Worm (Caenorhabditis elegans) whole organism, L1 larva: ENCODE data around the gene moc-5.

ENCODE experiments used
- C04F5.9 ChIP-seq: sonication (generic microtip); optimal IDR thresholded peaks from 2 replicates; lab custom pipeline; 2016; ENCODE audit warnings: missing genetic modification characterization, missing compliant biosample characterization
- C16A3.4 ChIP-seq: fragments of 150-350 bp; optimal IDR thresholded peaks from 2 replicates; lab custom pipeline; 2014; ENCODE audit warnings: missing biosample characterization, missing genetic modification characterization
- C34B4.2 ChIP-seq: sonication (generic microtip); optimal IDR thresholded peaks from 2 replicates; lab custom pipeline; 2017; ENCODE audit warnings: mild to moderate bottlenecking, missing genetic modification characterization, missing compliant biosample characterization
- F16B12.6 ChIP-seq: fragments of 150-350 bp; optimal IDR thresholded peaks from 2 replicates; lab custom pipeline; 2014; ENCODE audit warnings: missing biosample characterization, missing genetic modification characterization
- Y116A8C.19 ChIP-seq: sonication (generic microtip); optimal IDR thresholded peaks from 2 replicates; lab custom pipeline; 2016; ENCODE audit warnings: missing compliant biosample characterization, missing genetic modification characterization, borderline replicate concordance
- aha-1 ChIP-seq: fragments of 150-350 bp; optimal IDR thresholded peaks from 2 replicates; lab custom pipeline; 2014; ENCODE audit warnings: missing biosample characterization, missing genetic modification characterization
- blmp-1 ChIP-seq: fragments of 150-350 bp; optimal IDR thresholded peaks from 2 replicates; lab custom pipeline; 2014; ENCODE audit warnings: missing biosample characterization, missing genetic modification characterization
- ceh-8 ChIP-seq: fragments of 200-800 bp; sonication (Bioruptor generic); optimal IDR thresholded peaks from 2 replicates; lab custom pipeline; 2018; ENCODE audit warnings: mild to moderate bottlenecking, missing genetic modification characterization, moderate library complexity, missing compliant biosample characterization
- ceh-82 ChIP-seq, 3 experiments: fragments of 150-350 bp in 1 of 3; sonication (generic microtip) in 2 of 3; optimal IDR thresholded peaks; 2 replicates each; lab custom pipeline; 2014 to 2017; ENCODE audit warnings: missing biosample characterization in 3 of 3, missing genetic modification characterization in 3 of 3
- ceh-90 ChIP-seq: sonication (generic microtip); optimal IDR thresholded peaks from 2 replicates; lab custom pipeline; 2016; ENCODE audit warnings: missing genetic modification characterization, missing compliant biosample characterization
- ces-1 ChIP-seq: fragments of 150-350 bp; optimal IDR thresholded peaks from 2 replicates; lab custom pipeline; 2014; ENCODE audit warnings: missing biosample characterization, missing genetic modification reagents, missing genetic modification characterization
- dpl-1 ChIP-seq, 3 experiments: fragments of 150-350 bp in 2 of 3; sonication (generic microtip) in 1 of 3; optimal IDR thresholded peaks; 2 replicates each; lab custom pipeline; 2014 to 2017; ENCODE audit warnings: missing biosample characterization in 3 of 3, missing genetic modification characterization in 3 of 3, missing genetic modification reagents in 3 of 3
- dsc-1 ChIP-seq: sonication (generic microtip); optimal IDR thresholded peaks from 2 replicates; lab custom pipeline; 2016; ENCODE audit warnings: mild to moderate bottlenecking, missing genetic modification characterization, missing compliant biosample characterization
- efl-1 ChIP-seq, 4 experiments: fragments of 150-350 bp; optimal IDR thresholded peaks in 3 of 4; peaks in 1 of 4; 1 replicate in 1 of 4; 2 replicates in 3 of 4; lab custom pipeline; 2014; ENCODE audit warnings: missing biosample characterization in 2 of 4, missing genetic modification characterization in 2 of 4, missing genetic modification reagents in 2 of 4
- egl-13 ChIP-seq: sonication (generic microtip); optimal IDR thresholded peaks from 2 replicates; lab custom pipeline; 2016; ENCODE audit warnings: missing genotype, missing genetic modification reagents, missing genetic modification characterization, missing compliant biosample characterization
- egl-27 ChIP-seq, 2 experiments: fragments of 150-350 bp in 1 of 2; sonication (generic microtip); optimal IDR thresholded peaks; 3 replicates each; lab custom pipeline; 2017 to 2018; ENCODE audit warnings: missing biosample characterization in 2 of 2, missing genetic modification characterization in 2 of 2, missing genetic modification reagents in 2 of 2
- elt-2 ChIP-seq: sonication (generic microtip); optimal IDR thresholded peaks from 2 replicates; lab custom pipeline; 2016; ENCODE audit warnings: missing genetic modification characterization, mild to moderate bottlenecking, inconsistent platforms, missing compliant biosample characterization, missing genetic modification reagents
- elt-3 ChIP-seq, 6 experiments: fragments of 150-350 bp in 1 of 6; sonication (generic microtip); optimal IDR thresholded peaks; 2 replicates each; lab custom pipeline; 2017 to 2018; ENCODE audit warnings: missing biosample characterization in 6 of 6, missing genetic modification characterization in 6 of 6, inconsistent platforms in 1 of 6
- fkh-10 ChIP-seq: sonication (generic microtip); optimal IDR thresholded peaks from 2 replicates; lab custom pipeline; 2017; ENCODE audit warnings: missing biosample characterization, missing genetic modification reagents, missing genetic modification characterization
- fkh-4 ChIP-seq: sonication (generic microtip); optimal IDR thresholded peaks from 2 replicates; lab custom pipeline; 2016; ENCODE audit warnings: missing compliant biosample characterization, missing genetic modification characterization, borderline replicate concordance
- fkh-8 ChIP-seq: sonication (generic microtip); optimal IDR thresholded peaks from 2 replicates; lab custom pipeline; 2016; ENCODE audit warnings: mild to moderate bottlenecking, missing genetic modification characterization, missing compliant biosample characterization
- fos-1 ChIP-seq: fragments of 150-350 bp; optimal IDR thresholded peaks from 2 replicates; lab custom pipeline; 2014; ENCODE audit warnings: missing biosample characterization, missing genetic modification characterization
- hpl-2 ChIP-seq: fragments of 150-350 bp; optimal IDR thresholded peaks from 2 replicates; lab custom pipeline; 2014; ENCODE audit warnings: missing biosample characterization, missing genetic modification reagents, missing genetic modification characterization
- irx-1 ChIP-seq: sonication (generic microtip); optimal IDR thresholded peaks from 2 replicates; lab custom pipeline; 2016; ENCODE audit warnings: missing genetic modification characterization, missing compliant biosample characterization
- isw-1 ChIP-seq: fragments of 200-800 bp; sonication (Bioruptor generic); IDR thresholded peaks from 2 replicates; pipeline ENCODE4 v1.3.6; 2022; ENCODE audit warnings: missing genetic modification characterization, missing compliant biosample characterization
- lin-14 ChIP-seq: fragments of 200-800 bp; sonication (Bioruptor generic); optimal IDR thresholded peaks from 2 replicates; lab custom pipeline; 2018; ENCODE audit warnings: mild to moderate bottlenecking, missing genetic modification characterization, moderate library complexity, missing compliant biosample characterization
- lin-39 ChIP-seq: fragments of 150-350 bp; optimal IDR thresholded peaks from 2 replicates; lab custom pipeline; 2014; ENCODE audit warnings: missing biosample characterization, missing genetic modification reagents, missing genetic modification characterization
- lsy-2 ChIP-seq, 2 experiments: fragments of 150-350 bp; optimal IDR thresholded peaks; 2 replicates each; lab custom pipeline; 2014; ENCODE audit warnings: missing biosample characterization in 2 of 2, missing genetic modification characterization in 2 of 2
- mdl-1 ChIP-seq, 2 experiments: fragments of 150-350 bp; optimal IDR thresholded peaks; 2 replicates each; lab custom pipeline; 2014 to 2017; ENCODE audit warnings: missing biosample characterization in 2 of 2, missing genetic modification characterization in 2 of 2, inconsistent platforms in 1 of 2
- mep-1 ChIP-seq: fragments of 150-350 bp; optimal IDR thresholded peaks from 2 replicates; lab custom pipeline; 2014; ENCODE audit warnings: missing biosample characterization, missing genetic modification characterization
- nhr-11 ChIP-seq: fragments of 150-350 bp; optimal IDR thresholded peaks from 2 replicates; lab custom pipeline; 2014; ENCODE audit warnings: missing biosample characterization, missing genetic modification characterization
- nhr-20 ChIP-seq: sonication (generic microtip); optimal IDR thresholded peaks from 2 replicates; lab custom pipeline; 2016; ENCODE audit warnings: mild to moderate bottlenecking, missing genetic modification characterization, missing compliant biosample characterization
- nhr-28 ChIP-seq: fragments of 150-350 bp; optimal IDR thresholded peaks from 2 replicates; lab custom pipeline; 2014; ENCODE audit warnings: missing biosample characterization, missing genetic modification characterization
- nhr-47 ChIP-seq: sonication (generic microtip); optimal IDR thresholded peaks from 2 replicates; lab custom pipeline; 2016; ENCODE audit warnings: mild to moderate bottlenecking, missing genetic modification characterization, moderate library complexity, missing compliant biosample characterization
- nhr-71 ChIP-seq: sonication (generic microtip); optimal IDR thresholded peaks from 2 replicates; lab custom pipeline; 2016; ENCODE audit warnings: mild to moderate bottlenecking, missing genetic modification characterization, moderate library complexity, missing compliant biosample characterization
- nhr-85 ChIP-seq: sonication (generic microtip); peaks from one replicate; lab custom pipeline; 2016; ENCODE audit warnings: missing genetic modification characterization, inconsistent platforms, missing compliant biosample characterization
- pax-3 ChIP-seq: fragments of 200-800 bp; sonication (Bioruptor generic); optimal IDR thresholded peaks from 2 replicates; lab custom pipeline; 2018; ENCODE audit warnings: mild to moderate bottlenecking, missing genetic modification characterization, moderate library complexity, missing compliant biosample characterization
- pqm-1 ChIP-seq: sonication (generic microtip); optimal IDR thresholded peaks from 3 replicates; lab custom pipeline; 2017; ENCODE audit warnings: missing biosample characterization, missing genetic modification characterization
- rnt-1 ChIP-seq: sonication (generic microtip); optimal IDR thresholded peaks from 2 replicates; lab custom pipeline; 2016; ENCODE audit warnings: mild to moderate bottlenecking, missing genetic modification characterization, moderate library complexity, missing compliant biosample characterization
- skn-1 ChIP-seq: fragments of 150-350 bp; optimal IDR thresholded peaks from 2 replicates; lab custom pipeline; 2014; ENCODE audit warnings: missing biosample characterization, missing genetic modification characterization
- snu-23 ChIP-seq: sonication (generic microtip); optimal IDR thresholded peaks from 2 replicates; lab custom pipeline; 2016; ENCODE audit warnings: missing genetic modification characterization, missing compliant biosample characterization
- swsn-7 ChIP-seq: sonication (generic microtip); optimal IDR thresholded peaks from 2 replicates; lab custom pipeline; 2016; ENCODE audit warnings: missing genetic modification characterization, missing compliant biosample characterization
- tbx-2 ChIP-seq: sonication (generic microtip); optimal IDR thresholded peaks from 2 replicates; lab custom pipeline; 2016; ENCODE audit warnings: missing genetic modification characterization, missing compliant biosample characterization
- unc-130 ChIP-seq: fragments of 150-350 bp; optimal IDR thresholded peaks from 2 replicates; lab custom pipeline; 2017; ENCODE audit warnings: missing biosample characterization, missing genetic modification characterization, inconsistent platforms
- unc-30 ChIP-seq: sonication (generic microtip); optimal IDR thresholded peaks from 2 replicates; lab custom pipeline; 2017; ENCODE audit warnings: missing biosample characterization, missing genetic modification characterization
- unc-86 ChIP-seq: sonication (generic microtip); optimal IDR thresholded peaks from 2 replicates; lab custom pipeline; 2016; ENCODE audit warnings: missing genetic modification characterization, missing compliant biosample characterization
- unc-98 ChIP-seq: fragments of 200-800 bp; sonication (Bioruptor generic); IDR thresholded peaks from 2 replicates; pipeline ENCODE4 v1.3.6; 2022; ENCODE audit warnings: missing genetic modification characterization, missing compliant biosample characterization
- vab-15 ChIP-seq: sonication (generic microtip); optimal IDR thresholded peaks from 2 replicates; lab custom pipeline; 2017; ENCODE audit warnings: missing genotype, mild to moderate bottlenecking, missing genetic modification characterization, missing compliant biosample characterization
- xbp-1 ChIP-seq: sonication (generic microtip); optimal IDR thresholded peaks from 2 replicates; lab custom pipeline; 2016; ENCODE audit warnings: missing genetic modification characterization, missing compliant biosample characterization
- ztf-4 ChIP-seq: fragments of 150-350 bp; optimal IDR thresholded peaks from 2 replicates; lab custom pipeline; 2014; ENCODE audit warnings: missing biosample characterization, missing genetic modification characterization

The moc-5 gene

ce11 chrX:9550519-9550918 is 15.3 kb downstream of the moc-5 start:
- TF ChIP-seq lsy-2 (tag; optimal IDR thresholded peaks at IDR 0.05; lab: Kevin White, UChicago), result no peak
- peak; percentile 6 for TF ChIP-seq mep-1 (tag; lab: Kevin White, UChicago)

ce11 chrX:9549657-9550369 is 16.0 kb downstream of the moc-5 start:
- TF ChIP-seq blmp-1 (peak; percentile 90), aha-1 (tag; lab: Kevin White, UChicago) (no peak), dsc-1 (tag; lab: Kevin White, UChicago) (no peak), ceh-8 (GFP tag; lab: Kevin White, UChicago) (no peak), hpl-2 (GFP tag; lab: Kevin White, UChicago) (no peak), fos-1 (tag; lab: Kevin White, UChicago) (no peak), nhr-28 (tag; lab: Kevin White, UChicago) (no peak), unc-130 (tag; lab: Kevin White, UChicago) (no peak), fkh-8 (tag; lab: Kevin White, UChicago) (peak; percentile 21), ceh-82 (tag; optimal IDR thresholded peaks at IDR 0.05; lab: Kevin White, UChicago) (peak in 2 of 3 experiments; percentile 17 to 33), egl-27 (tag; optimal IDR thresholded peaks at IDR 0.05; lab: Kevin White, UChicago) (no peak), dpl-1 (GFP tag; optimal IDR thresholded peaks at IDR 0.05; lab: Kevin White, UChicago) (no peak), lin-14 (GFP tag; lab: Kevin White, UChicago) (peak; percentile 20), ztf-4 (tag; lab: Kevin White, UChicago) (no peak), nhr-71 (tag; lab: Kevin White, UChicago) (no peak), pqm-1 (no peak), efl-1 (optimal IDR thresholded peaks at IDR 0.05; lab: Kevin White, UChicago) (no peak), efl-1 (GFP tag; optimal IDR thresholded peaks at IDR 0.05 in 1 of 2; lab: Kevin White, UChicago) (peak in 1 of 2 experiments; percentile 45), lin-39 (tag; lab: Kevin White, UChicago) (no peak), skn-1 (tag; lab: Kevin White, UChicago) (peak; percentile 60), unc-86 (no peak), xbp-1 (tag; lab: Kevin White, UChicago) (no peak), fkh-4 (tag; lab: Kevin White, UChicago) (no peak), elt-2 (no peak), rnt-1 (tag; lab: Kevin White, UChicago) (peak; percentile 26), egl-13 (no peak), C16A3.4 (tag; lab: Kevin White, UChicago) (no peak), C34B4.2 (tag; lab: Kevin White, UChicago) (no peak), Y116A8C.19 (no peak), unc-30 (no peak), snu-23 (GFP tag; lab: Kevin White, UChicago) (no peak), ces-1 (GFP tag; lab: Kevin White, UChicago) (no peak), vab-15 (tag; lab: Kevin White, UChicago) (no peak), ceh-90 (tag; lab: Kevin White, UChicago) (no peak), C04F5.9 (no peak), nhr-11 (tag; lab: Kevin White, UChicago) (no peak), isw-1 (GFP tag; lab: Robert Waterston, UW) (no peak), nhr-20 (tag; lab: Kevin White, UChicago) (no peak), nhr-85 (peak; percentile 72), elt-3 (tag; optimal IDR thresholded peaks at IDR 0.05; lab: Kevin White, UChicago) (peak in 1 of 6 experiments; percentile 10), nhr-47 (tag; lab: Kevin White, UChicago) (no peak), F16B12.6 (tag; lab: Kevin White, UChicago) (no peak), swsn-7 (tag; lab: Kevin White, UChicago) (no peak), pax-3 (no peak), tbx-2 (tag; lab: Kevin White, UChicago) (no peak), fkh-10 (GFP tag; lab: Kevin White, UChicago) (no peak), lsy-2 (tag; optimal IDR thresholded peaks at IDR 0.05; lab: Kevin White, UChicago) (peak in 1 of 2 experiments; percentile 14), irx-1 (no peak), mdl-1 (tag; optimal IDR thresholded peaks at IDR 0.05; lab: Kevin White, UChicago) (no peak), unc-98 (GFP tag; lab: Robert Waterston, UW) (no peak)
